Fruit fly (Drosophila melanogaster) whole organism, embryonic: ENCODE data around the gene CG5157.
A peak's percentile ranks its signal among the peaks of the same experiment; 100 is the strongest.

ENCODE experiments used
- CG10431 ChIP-seq: fragments of 200-800 bp; sonication (Bioruptor generic); optimal IDR thresholded peaks from 3 replicates; lab custom pipeline; 2018; ENCODE audit warnings: missing biosample characterization, mild to moderate bottlenecking, missing genetic modification characterization
- CG10462 ChIP-seq: fragments of 200-800 bp; sonication (Bioruptor generic); optimal IDR thresholded peaks from 2 replicates; lab custom pipeline; 2016; ENCODE audit warnings: missing biosample characterization, missing genetic modification characterization
- CG11695 ChIP-seq: fragments of 200-800 bp; sonication (Bioruptor generic); IDR thresholded peaks from 3 replicates; pipeline ENCODE4 v1.3.6; 2022; ENCODE audit warnings: missing biosample characterization, missing genetic modification characterization
- CG14441 ChIP-seq: fragments of 200-800 bp; sonication (Bioruptor generic); IDR thresholded peaks from 2 replicates; pipeline ENCODE4 v1.3.6; 2022; ENCODE audit warnings: missing biosample characterization, missing genetic modification characterization
- CG15073 ChIP-seq: fragments of 200-800 bp; sonication (Bioruptor generic); optimal IDR thresholded peaks from 2 replicates; lab custom pipeline; 2016; ENCODE audit warnings: missing biosample characterization, missing genetic modification characterization
- CG18011 ChIP-seq: fragments of 200-800 bp; sonication (Bioruptor generic); optimal IDR thresholded peaks from 2 replicates; lab custom pipeline; 2017; ENCODE audit warnings: missing biosample characterization, missing genetic modification characterization, mild to moderate bottlenecking, moderate library complexity, missing genotype
- CG2120 ChIP-seq: fragments of 200-800 bp; sonication (Bioruptor generic); optimal IDR thresholded peaks from 3 replicates; lab custom pipeline; 2016; ENCODE audit warnings: missing biosample characterization, missing genetic modification characterization
- CG3995 ChIP-seq: fragments of 200-800 bp; sonication (Bioruptor generic); optimal IDR thresholded peaks from 3 replicates; lab custom pipeline; 2016; ENCODE audit warnings: missing biosample characterization, missing genetic modification characterization
- CG4360 ChIP-seq: fragments of 200-800 bp; sonication (Bioruptor generic); IDR thresholded peaks from 2 replicates; pipeline ENCODE4 v1.3.6; 2022; ENCODE audit warnings: missing biosample characterization, missing genetic modification characterization
- CG5953 ChIP-seq: fragments of 200-800 bp; sonication (Bioruptor generic); IDR thresholded peaks from 2 replicates; pipeline ENCODE4 v1.3.6; 2022; ENCODE audit warnings: missing biosample characterization, missing genetic modification characterization
- CG7556 ChIP-seq: fragments of 200-800 bp; sonication (Bioruptor generic); optimal IDR thresholded peaks from 2 replicates; lab custom pipeline; 2017; ENCODE audit warnings: missing biosample characterization, mild to moderate bottlenecking, missing genetic modification characterization
- CoRest ChIP-seq: fragments of 200-800 bp; sonication (Bioruptor generic); optimal IDR thresholded peaks from 3 replicates; lab custom pipeline; 2018; ENCODE audit warnings: missing biosample characterization, mild to moderate bottlenecking, missing genetic modification characterization, moderate library complexity
- Dll ChIP-seq: fragments of 200-800 bp; sonication (Bioruptor generic); IDR thresholded peaks from 4 replicates; pipeline ENCODE4 v1.3.6; 2022; ENCODE audit warnings: missing biosample characterization, missing genetic modification characterization; ENCODE audit not compliant: partially characterized antibody
- Doc2 ChIP-seq: fragments of 200-800 bp; sonication (Bioruptor generic); IDR thresholded peaks from 2 replicates; pipeline ENCODE4 v1.3.6; 2022; ENCODE audit warnings: missing biosample characterization, missing genetic modification characterization
- Doc3 ChIP-seq: fragments of 200-800 bp; sonication (Bioruptor generic); IDR thresholded peaks from 3 replicates; pipeline ENCODE4 v1.3.6; 2022; ENCODE audit warnings: missing biosample characterization, missing genetic modification characterization; ENCODE audit not compliant: partially characterized antibody
- Drgx ChIP-seq: fragments of 200-800 bp; sonication (Bioruptor generic); IDR thresholded peaks from 2 replicates; pipeline ENCODE4 v1.3.6; 2022; ENCODE audit warnings: missing biosample characterization, missing genetic modification characterization
- Ets65A ChIP-seq: fragments of 200-800 bp; sonication (Bioruptor generic); peaks from one replicate; lab custom pipeline; 2016; ENCODE audit warnings: missing biosample characterization, missing genetic modification characterization
- H15 ChIP-seq: fragments of 200-800 bp; sonication (Bioruptor generic); IDR thresholded peaks from 3 replicates; pipeline ENCODE4 v1.3.6; 2022; ENCODE audit warnings: missing biosample characterization, missing genetic modification characterization
- HmgD ChIP-seq: fragments of 200-800 bp; sonication (Bioruptor generic); optimal IDR thresholded peaks from 3 replicates; lab custom pipeline; 2016; ENCODE audit warnings: missing biosample characterization, missing genetic modification characterization
- Hr78 ChIP-seq, 2 experiments: fragments of 200-800 bp in 1 of 2; fragments of >200 bp in 1 of 2; sonication (Bioruptor generic) in 1 of 2; optimal IDR thresholded peaks; 2 replicates each; lab custom pipeline; 2017 to 2019; ENCODE audit warnings: missing biosample characterization in 2 of 2, missing genetic modification characterization in 2 of 2, mild to moderate bottlenecking in 1 of 2, moderate library complexity in 1 of 2
- Med ChIP-seq: fragments of 200-800 bp; sonication (Bioruptor generic); peaks from one replicate; lab custom pipeline; 2016; ENCODE audit warnings: missing biosample characterization, missing genetic modification characterization, mild to moderate bottlenecking, inconsistent platforms, moderate library complexity
- Poxn ChIP-seq: fragments of 200-800 bp; sonication (Bioruptor generic); IDR thresholded peaks from 2 replicates; pipeline ENCODE4 v1.3.6; 2022; ENCODE audit warnings: missing biosample characterization, missing genetic modification characterization
- Side ChIP-seq: fragments of 200-800 bp; sonication (Bioruptor generic); optimal IDR thresholded peaks from 2 replicates; lab custom pipeline; 2016; ENCODE audit warnings: missing biosample characterization, missing genetic modification characterization
- Sox100B ChIP-seq: fragments of 200-800 bp; sonication (Bioruptor generic); optimal IDR thresholded peaks from 3 replicates; lab custom pipeline; 2018; ENCODE audit warnings: missing biosample characterization, mild to moderate bottlenecking, missing genetic modification characterization
- ash1 ChIP-seq: fragments of 200-800 bp; sonication (Bioruptor generic); optimal IDR thresholded peaks from 2 replicates; lab custom pipeline; 2018; ENCODE audit warnings: missing biosample characterization, mild to moderate bottlenecking, missing genetic modification characterization
- ato ChIP-seq: fragments of 200-800 bp; sonication (Bioruptor generic); IDR thresholded peaks from 2 replicates; pipeline ENCODE4 v1.3.6; 2022; ENCODE audit warnings: missing biosample characterization, missing genetic modification characterization; ENCODE audit not compliant: partially characterized antibody
- caup ChIP-seq: fragments of 200-800 bp; sonication (Bioruptor generic); optimal IDR thresholded peaks from 3 replicates; lab custom pipeline; 2017; ENCODE audit warnings: missing biosample characterization, mild to moderate bottlenecking, missing genetic modification characterization, moderate library complexity; ENCODE audit not compliant: severe bottlenecking
- chinmo ChIP-seq: fragments of 200-800 bp; sonication (Bioruptor generic); IDR thresholded peaks from 4 replicates; pipeline ENCODE4 v1.3.6; 2022; ENCODE audit warnings: missing biosample characterization, missing genetic modification characterization; ENCODE audit not compliant: partially characterized antibody
- chm ChIP-seq: fragments of 200-800 bp; sonication (Bioruptor generic); IDR thresholded peaks from 2 replicates; pipeline ENCODE4 v1.3.6; 2022; ENCODE audit warnings: missing biosample characterization, missing genetic modification characterization
- crc ChIP-seq: fragments of 200-800 bp; sonication (Bioruptor generic); optimal IDR thresholded peaks from 2 replicates; lab custom pipeline; 2016; ENCODE audit warnings: missing biosample characterization, missing genetic modification characterization
- dati ChIP-seq: fragments of 200-800 bp; sonication (Bioruptor generic); IDR thresholded peaks from 2 replicates; pipeline ENCODE4 v1.3.6; 2022; ENCODE audit warnings: missing biosample characterization, missing genetic modification characterization
- exex ChIP-seq: fragments of 200-800 bp; sonication (Bioruptor generic); optimal IDR thresholded peaks from 4 replicates; lab custom pipeline; 2018; ENCODE audit warnings: missing biosample characterization, mild to moderate bottlenecking, missing genetic modification characterization, moderate library complexity
- gem ChIP-seq: fragments of 200-800 bp; sonication (Bioruptor generic); optimal IDR thresholded peaks from 2 replicates; lab custom pipeline; 2019; ENCODE audit warnings: missing biosample characterization, mild to moderate bottlenecking, missing genetic modification characterization, moderate library complexity
- grn ChIP-seq: fragments of 200-800 bp; sonication (Bioruptor generic); optimal IDR thresholded peaks from 3 replicates; lab custom pipeline; 2017; ENCODE audit warnings: missing biosample characterization, missing genetic modification characterization
- jumu ChIP-seq: fragments of 200-800 bp; sonication (Bioruptor generic); optimal IDR thresholded peaks from 3 replicates; lab custom pipeline; 2016; ENCODE audit warnings: missing biosample characterization, missing genetic modification characterization
- klu ChIP-seq: fragments of 200-800 bp; sonication (Bioruptor generic); IDR thresholded peaks from 2 replicates; pipeline ENCODE4 v1.3.6; 2022; ENCODE audit warnings: missing biosample characterization, missing genetic modification characterization
- lab ChIP-seq: fragments of 200-800 bp; sonication (Bioruptor generic); optimal IDR thresholded peaks from 3 replicates; lab custom pipeline; 2017; ENCODE audit warnings: missing biosample characterization, missing genetic modification characterization, mild to moderate bottlenecking, moderate library complexity, missing genetic modification reagents
- schlank ChIP-seq: fragments of 200-800 bp; sonication (Bioruptor generic); optimal IDR thresholded peaks from 2 replicates; lab custom pipeline; 2018; ENCODE audit warnings: missing biosample characterization, mild to moderate bottlenecking, missing genetic modification characterization
- sd ChIP-seq: fragments of 200-800 bp; sonication (Bioruptor generic); optimal IDR thresholded peaks from 3 replicates; lab custom pipeline; 2018; ENCODE audit warnings: missing biosample characterization, mild to moderate bottlenecking, missing genetic modification characterization, moderate library complexity
- sima ChIP-seq: fragments of 200-800 bp; sonication (Bioruptor generic); optimal IDR thresholded peaks from 2 replicates; lab custom pipeline; 2016; ENCODE audit warnings: missing biosample characterization, missing genetic modification characterization
- sug ChIP-seq: fragments of 200-800 bp; optimal IDR thresholded peaks from 2 replicates; lab custom pipeline; 2019; ENCODE audit warnings: missing biosample characterization, mild to moderate bottlenecking, missing genetic modification characterization, moderate library complexity
- trh ChIP-seq: fragments of 200-800 bp; sonication (Bioruptor generic); optimal IDR thresholded peaks from 2 replicates; lab custom pipeline; 2016; ENCODE audit warnings: missing biosample characterization, missing genetic modification characterization

Gene CG5157

dm6 chr3L:16136819-16137553 is 693 bp downstream of the CG5157 start:
- TF ChIP-seq schlank (tag; lab: Kevin White, UChicago) (no peak), Sox100B (GFP tag; lab: Kevin White, UChicago) (no peak), CG2120 (GFP tag; lab: Kevin White, UChicago) (no peak), Ets65A (GFP tag; lab: Kevin White, UChicago) (peak; percentile 88), gem (tag; lab: Kevin White, UChicago) (no peak), CG10462 (GFP tag; lab: Kevin White, UChicago) (no peak), CoRest (tag; lab: Kevin White, UChicago) (no peak), sug (tag; lab: Kevin White, UChicago) (peak; percentile 74), CG4360 (GFP tag; lab: Robert Waterston, UW) (no peak), CG18011 (GFP tag; lab: Kevin White, UChicago) (no peak), ato (GFP tag; lab: Robert Waterston, UW) (no peak), ash1 (GFP tag; lab: Kevin White, UChicago) (no peak), CG15073 (GFP tag; lab: Kevin White, UChicago) (no peak), CG11695 (GFP tag; lab: Robert Waterston, UW) (no peak), Dll (no peak), caup (GFP tag; lab: Kevin White, UChicago) (peak; percentile 31), CG14441 (0 out of 2 replicates have a peak, but pooled peaks have one; percentile 9), Poxn (GFP tag; lab: Robert Waterston, UW) (no peak), jumu (GFP tag; lab: Kevin White, UChicago) (no peak), dati (GFP tag; lab: Robert Waterston, UW) (no peak), trh (GFP tag; lab: Kevin White, UChicago) (no peak), crc (GFP tag; lab: Kevin White, UChicago) (no peak), sd (tag; lab: Kevin White, UChicago) (peak; percentile 69), chinmo (GFP tag; lab: Robert Waterston, UW) (0 out of 4 replicates have a peak, but pooled peaks have one; percentile 48), Doc3 (GFP tag; lab: Robert Waterston, UW) (no peak), Hr78 (GFP tag; optimal IDR thresholded peaks at IDR 0.05; lab: Kevin White, UChicago) (peak in 1 of 2 experiments; percentile 6), klu (no peak), CG5953 (GFP tag; lab: Robert Waterston, UW) (no peak), Drgx (GFP tag; lab: Robert Waterston, UW) (no peak), H15 (GFP tag; lab: Robert Waterston, UW) (no peak), Med (GFP tag; lab: Kevin White, UChicago) (peak; percentile 77), Side (GFP tag; lab: Kevin White, UChicago) (no peak), grn (GFP tag; lab: Kevin White, UChicago) (peak; percentile 33), chm (GFP tag; lab: Robert Waterston, UW) (no peak), lab (GFP tag; lab: Kevin White, UChicago) (peak; percentile 23), sima (GFP tag; lab: Kevin White, UChicago) (no peak), exex (tag; lab: Kevin White, UChicago) (peak; percentile 85), CG10431 (GFP tag; lab: Kevin White, UChicago) (no peak), HmgD (GFP tag; lab: Kevin White, UChicago) (no peak), Doc2 (GFP tag; lab: Robert Waterston, UW) (no peak), CG7556 (GFP tag; lab: Kevin White, UChicago) (no peak), CG3995 (peak; percentile 9)
- TF ChIP-seq, all 482 proteins: peak for 12
